Fruit fly (Drosophila melanogaster) whole organism, pupa: ENCODE data around the gene CG5815.

Experiments
- CG10348 ChIP-seq: fragments of 200-800 bp; sonication (Bioruptor generic); IDR thresholded peaks from 2 replicates; pipeline ENCODE4 v1.3.6; 2022; ENCODE audit warnings: missing biosample characterization, missing genetic modification characterization
- CG12605 ChIP-seq: fragments of 200-800 bp; sonication (Bioruptor generic); IDR thresholded peaks from 2 replicates; pipeline ENCODE4 v1.3.6; 2022; ENCODE audit warnings: missing biosample characterization, missing genetic modification characterization
- CG13204 ChIP-seq: fragments of 200-800 bp; sonication (Bioruptor generic); optimal IDR thresholded peaks from 2 replicates; lab custom pipeline; 2018; ENCODE audit warnings: missing biosample characterization, mild to moderate bottlenecking, missing genetic modification characterization, moderate library complexity
- CG14655 ChIP-seq: fragments of 200-800 bp; sonication (Bioruptor generic); optimal IDR thresholded peaks from 3 replicates; lab custom pipeline; 2017; ENCODE audit warnings: mild to moderate bottlenecking, missing biosample characterization, missing genetic modification reagents, missing genetic modification characterization
- CG15710 ChIP-seq: fragments of 200-800 bp; sonication (Bioruptor generic); optimal IDR thresholded peaks from 2 replicates; lab custom pipeline; 2018; ENCODE audit warnings: missing biosample characterization, mild to moderate bottlenecking, missing genetic modification characterization, moderate library complexity
- CG17806 ChIP-seq: fragments of 200-800 bp; sonication (Bioruptor generic); optimal IDR thresholded peaks from 2 replicates; lab custom pipeline; 2018; ENCODE audit warnings: missing biosample characterization, mild to moderate bottlenecking, missing genetic modification characterization, moderate library complexity
- CG32121 ChIP-seq: fragments of 200-800 bp; sonication (Bioruptor generic); IDR thresholded peaks from 2 replicates; pipeline ENCODE4 v1.3.6; 2022; ENCODE audit warnings: missing biosample characterization, missing genetic modification characterization
- CG34367 ChIP-seq: fragments of 200-800 bp; sonication (Bioruptor generic); optimal IDR thresholded peaks from 2 replicates; lab custom pipeline; 2018; ENCODE audit warnings: missing biosample characterization, mild to moderate bottlenecking, missing genetic modification characterization
- CG4496 ChIP-seq: fragments of 200-800 bp; sonication (Bioruptor generic); IDR thresholded peaks from 3 replicates; pipeline ENCODE4 v1.3.6; 2022; ENCODE audit warnings: missing biosample characterization, missing genetic modification characterization
- CG8159 ChIP-seq: fragments of 200-800 bp; sonication (Bioruptor generic); optimal IDR thresholded peaks from 3 replicates; lab custom pipeline; 2018; ENCODE audit warnings: missing biosample characterization, mild to moderate bottlenecking, missing genetic modification characterization, moderate library complexity
- CG8301 ChIP-seq: fragments of 200-800 bp; sonication (Bioruptor generic); optimal IDR thresholded peaks from 2 replicates; lab custom pipeline; 2018; ENCODE audit warnings: missing biosample characterization, mild to moderate bottlenecking, missing genetic modification characterization
- CG9948 ChIP-seq: fragments of 200-800 bp; sonication (Bioruptor generic); optimal IDR thresholded peaks from 2 replicates; lab custom pipeline; 2018; ENCODE audit warnings: missing biosample characterization, mild to moderate bottlenecking, missing genetic modification characterization, moderate library complexity
- D1 ChIP-seq: fragments of 200-800 bp; sonication (Bioruptor generic); optimal IDR thresholded peaks from 2 replicates; lab custom pipeline; 2018; ENCODE audit warnings: missing biosample characterization, mild to moderate bottlenecking, missing genetic modification characterization, moderate library complexity
- EcR ChIP-seq: fragments of 200-800 bp; sonication (Bioruptor generic); optimal IDR thresholded peaks from 3 replicates; lab custom pipeline; 2019; ENCODE audit warnings: missing biosample characterization, missing genetic modification characterization, mild to moderate bottlenecking, moderate library complexity, missing genetic modification reagents
- Ets98B ChIP-seq: fragments of 200-800 bp; sonication (Bioruptor generic); IDR thresholded peaks from 2 replicates; pipeline ENCODE4 v1.3.6; 2022; ENCODE audit warnings: missing biosample characterization, missing genetic modification characterization
- Pif1A ChIP-seq: fragments of 200-800 bp; sonication (Bioruptor generic); optimal IDR thresholded peaks from 3 replicates; lab custom pipeline; 2016; ENCODE audit warnings: missing biosample characterization, missing genetic modification characterization
- Pif1B ChIP-seq: fragments of 200-800 bp; sonication (Bioruptor generic); optimal IDR thresholded peaks from 3 replicates; lab custom pipeline; 2016; ENCODE audit warnings: missing biosample characterization, missing genetic modification characterization
- Snoo ChIP-seq: fragments of 200-800 bp; sonication (Bioruptor generic); optimal IDR thresholded peaks from 3 replicates; lab custom pipeline; 2017; ENCODE audit warnings: missing biosample characterization, mild to moderate bottlenecking, missing genetic modification characterization, inconsistent platforms
- fd96Ca ChIP-seq: fragments of 200-800 bp; sonication (Bioruptor generic); IDR thresholded peaks from 3 replicates; pipeline ENCODE4 v1.3.6; 2022; ENCODE audit warnings: missing biosample characterization, missing genetic modification characterization
- gl ChIP-seq: fragments of 200-800 bp; sonication (Bioruptor generic); optimal IDR thresholded peaks from 2 replicates; lab custom pipeline; 2018; ENCODE audit warnings: missing biosample characterization, mild to moderate bottlenecking, missing genetic modification characterization
- rn ChIP-seq: fragments of 200-800 bp; sonication (Bioruptor generic); IDR thresholded peaks from 2 replicates; pipeline ENCODE4 v1.3.6; 2022; ENCODE audit warnings: missing biosample characterization, missing genetic modification characterization

CG5815 gene

dm6 chr3R:27135692-27136641 is 23.6 kb downstream of the CG5815 start:
- TF ChIP-seq CG34367 (tag; lab: Kevin White, UChicago): peak; percentile 54
- peak; percentile 69 for TF ChIP-seq Pif1A (GFP tag; lab: Kevin White, UChicago)
- TF ChIP-seq CG8159 (tag; lab: Kevin White, UChicago): peak; percentile 56
- peak; percentile 68 for TF ChIP-seq gl
- TF ChIP-seq CG8301: no peak
- no peak for TF ChIP-seq D1 (tag; lab: Kevin White, UChicago)
- TF ChIP-seq CG15710 (tag; lab: Kevin White, UChicago): peak; percentile 33
- TF ChIP-seq CG13204 (GFP tag; lab: Kevin White, UChicago): peak; percentile 18
- peak; percentile 28 for TF ChIP-seq CG14655 (GFP tag; lab: Kevin White, UChicago)
- peak; percentile 68 for TF ChIP-seq Pif1B
- peak; percentile 45 for TF ChIP-seq Snoo (tag; lab: Kevin White, UChicago)
- TF ChIP-seq CG32121 (GFP tag; lab: Robert Waterston, UW): peak; percentile 10; the same call in 1 of the 2 replicates
- TF ChIP-seq CG10348: no peak
- TF ChIP-seq fd96Ca (GFP tag; lab: Robert Waterston, UW): 0 out of 3 replicates have a peak, but pooled peaks have one; percentile 31
- no peak for TF ChIP-seq EcR (GFP tag; lab: Kevin White, UChicago)
- TF ChIP-seq CG9948 (tag; lab: Kevin White, UChicago): peak; percentile 9

- TF ChIP-seq CG32121 (GFP tag; lab: Robert Waterston, UW) (no peak), CG12605 (GFP tag; lab: Robert Waterston, UW) (0 out of 2 replicates have a peak, but pooled peaks have one; percentile 12)
These were observed 25.6 kb downstream of the CG5815 start for dm6 chr3R:27137914-27138323.

dm6 chr3R:27138700-27139099 is 26.3 kb downstream of the CG5815 start:
- TF ChIP-seq CG9948 (tag; lab: Kevin White, UChicago): no peak
- TF ChIP-seq Ets98B (GFP tag; lab: Robert Waterston, UW): no peak
- no peak for TF ChIP-seq CG32121 (GFP tag; lab: Robert Waterston, UW)
- TF ChIP-seq CG8301: no peak
- no peak for TF ChIP-seq CG8159 (tag; lab: Kevin White, UChicago)
- no peak for TF ChIP-seq CG12605 (GFP tag; lab: Robert Waterston, UW)
- no peak for TF ChIP-seq CG4496
- TF ChIP-seq CG13204 (GFP tag; lab: Kevin White, UChicago): no peak
- no peak for TF ChIP-seq CG34367 (tag; lab: Kevin White, UChicago)
- no peak for TF ChIP-seq fd96Ca (GFP tag; lab: Robert Waterston, UW)
- TF ChIP-seq Pif1B: no peak
- TF ChIP-seq CG15710 (tag; lab: Kevin White, UChicago): no peak
- TF ChIP-seq CG14655 (GFP tag; lab: Kevin White, UChicago): no peak
- TF ChIP-seq Snoo (tag; lab: Kevin White, UChicago): no peak
- no peak for TF ChIP-seq EcR (GFP tag; lab: Kevin White, UChicago)
- no peak for TF ChIP-seq CG17806 (tag; lab: Kevin White, UChicago)

dm6 chr3R:27139963-27140362 is 27.6 kb downstream of the CG5815 start:
- TF ChIP-seq CG8159 (tag; lab: Kevin White, UChicago) (peak; percentile 65), CG32121 (GFP tag; lab: Robert Waterston, UW) (no peak), Pif1A (GFP tag; lab: Kevin White, UChicago) (peak; percentile 66), CG13204 (GFP tag; lab: Kevin White, UChicago) (no peak), gl (no peak), CG9948 (tag; lab: Kevin White, UChicago) (no peak), Snoo (tag; lab: Kevin White, UChicago) (peak; percentile 58), rn (GFP tag; lab: Robert Waterston, UW) (no peak), Pif1B (peak; percentile 41), CG14655 (GFP tag; lab: Kevin White, UChicago) (peak; percentile 43), CG10348 (no peak), CG17806 (tag; lab: Kevin White, UChicago) (peak; percentile 4), CG8301 (no peak), CG34367 (tag; lab: Kevin White, UChicago) (no peak), CG4496 (peak; percentile 40; the same call in 1 of the 3 replicates), CG15710 (tag; lab: Kevin White, UChicago) (peak; percentile 49), Ets98B (GFP tag; lab: Robert Waterston, UW) (0 out of 2 replicates have a peak, but pooled peaks have one; percentile 9), D1 (tag; lab: Kevin White, UChicago) (no peak), EcR (GFP tag; lab: Kevin White, UChicago) (peak; percentile 8), fd96Ca (GFP tag; lab: Robert Waterston, UW) (peak; percentile 46; the same call in 1 of the 3 replicates), CG12605 (GFP tag; lab: Robert Waterston, UW) (no peak)
